Worm (Caenorhabditis elegans) whole organism, early embryonic: ENCODE data around the gene K08D8.12.

ENCODE experiments used
- ama-1 ChIP-seq: fragments of 150-350 bp; optimal IDR thresholded peaks from 2 replicates; lab custom pipeline; 2014
- tbx-37 ChIP-seq: fragments of 200-800 bp; sonication (Bioruptor generic); conservative IDR thresholded peaks from 2 replicates; pipeline ENCODE4 v1.3.6; 2022; ENCODE audit warnings: missing genetic modification reagents, missing genetic modification characterization, missing compliant biosample characterization

ce11 chrIV:12920553-12920952 lies 27.3 kb downstream of the K08D8.12 start:
- TF ChIP-seq ama-1 (lab: Kevin White, UChicago) = no peak
- no peak for TF ChIP-seq tbx-37
